Worm (Caenorhabditis elegans) whole organism, L4 larva: ENCODE results near the gene F38H4.6.

Experiments
- daf-12 ChIP-seq: fragments of 150-350 bp; optimal IDR thresholded peaks from 2 replicates; lab custom pipeline; 2014; ENCODE audit warnings: missing biosample characterization, missing genetic modification reagents, missing genetic modification characterization
- dpl-1 ChIP-seq: fragments of 150-350 bp; optimal IDR thresholded peaks from 2 replicates; lab custom pipeline; 2014; ENCODE audit warnings: missing biosample characterization, missing genetic modification reagents, missing genetic modification characterization
- lin-13 ChIP-seq: fragments of 150-350 bp; optimal IDR thresholded peaks from 2 replicates; lab custom pipeline; 2014; ENCODE audit warnings: missing biosample characterization, missing genetic modification reagents, missing genetic modification characterization
- nhr-237 ChIP-seq: sonication (generic microtip); optimal IDR thresholded peaks from 2 replicates; lab custom pipeline; 2017; ENCODE audit warnings: missing biosample characterization, missing genetic modification characterization
- spr-3 ChIP-seq: fragments of 200-800 bp; sonication (Bioruptor generic); optimal IDR thresholded peaks from 2 replicates; lab custom pipeline; 2018; ENCODE audit warnings: mild to moderate bottlenecking, missing genetic modification characterization, missing compliant biosample characterization

DNA sequence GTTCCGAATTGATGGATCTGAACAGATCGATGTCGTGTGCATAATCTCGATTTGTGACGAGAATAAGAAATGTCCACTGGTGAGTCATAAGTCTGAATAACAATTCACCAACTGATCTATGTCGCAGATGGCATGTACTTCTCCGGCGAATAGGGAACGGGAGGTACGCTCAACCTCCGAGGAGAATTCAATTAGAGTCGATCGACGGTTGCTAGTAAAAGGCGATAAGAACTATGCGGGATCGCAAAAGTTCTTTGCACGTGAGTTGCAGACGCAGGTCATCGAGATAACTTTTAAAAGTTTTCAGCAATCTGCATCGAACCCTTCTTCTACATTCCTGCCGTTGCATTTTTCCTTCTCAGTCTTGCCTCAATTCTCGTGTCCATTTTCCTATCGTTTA, 34.9 kb upstream of the F38H4.6 start:
- TF ChIP-seq lin-13 = no peak
- no peak for TF ChIP-seq spr-3 (GFP tag; lab: Kevin White, UChicago)
- TF ChIP-seq dpl-1 (GFP tag; lab: Kevin White, UChicago) = no peak
- TF ChIP-seq daf-12 (tag; lab: Kevin White, UChicago) = no peak
- TF ChIP-seq nhr-237 (tag; lab: Kevin White, UChicago) = no peak
